Worm (Caenorhabditis elegans) whole organism, L2 larva: ENCODE data around the gene R12B2.8.

Experiments used
- lin-13 ChIP-seq: fragments of 150-350 bp; optimal IDR thresholded peaks from 2 replicates; lab custom pipeline; 2014; ENCODE audit warnings: missing biosample characterization, missing genetic modification reagents, missing genetic modification characterization
- lin-39 ChIP-seq: fragments of 150-350 bp; optimal IDR thresholded peaks from 2 replicates; lab custom pipeline; 2014; ENCODE audit warnings: missing biosample characterization, missing genetic modification reagents, missing genetic modification characterization

DNA sequence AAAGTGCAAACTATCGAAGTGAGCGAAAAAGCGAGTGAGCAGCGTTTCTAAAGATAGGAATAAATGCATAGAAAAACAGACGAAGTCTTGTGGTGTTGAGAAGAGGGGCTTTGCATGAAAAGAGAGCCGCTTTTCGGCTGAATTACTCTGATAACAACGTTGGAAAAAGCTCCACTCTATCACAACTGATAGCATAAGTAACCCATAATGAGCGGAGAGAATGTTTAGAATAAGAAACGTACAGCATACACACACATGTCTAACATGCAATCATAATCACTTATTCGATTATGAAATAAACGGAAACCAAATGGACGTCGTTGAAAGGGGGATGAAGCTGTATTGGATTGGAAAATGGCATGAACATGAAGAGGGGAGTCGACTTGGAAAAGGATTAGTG lies 16.6 kb downstream of the R12B2.8 start:
- TF ChIP-seq lin-13 (GFP tag; lab: Kevin White, UChicago) = no peak
- TF ChIP-seq lin-39 = no peak
